Fruit fly (Drosophila melanogaster) whole organism, embryonic: ENCODE data around the gene nbs.
A peak's percentile ranks its signal among the peaks of the same experiment; 100 is the strongest.

Experiments
- CG10321 ChIP-seq: fragments of 200-800 bp; sonication (Bioruptor generic); IDR thresholded peaks from 2 replicates; pipeline ENCODE4 v1.3.6; 2022; ENCODE audit warnings: missing biosample characterization, missing genetic modification characterization
- CG10366 ChIP-seq: fragments of 200-800 bp; sonication (Bioruptor generic); IDR thresholded peaks from 2 replicates; pipeline ENCODE4 v1.3.6; 2022; ENCODE audit warnings: missing biosample characterization, missing genetic modification characterization
- CG10462 ChIP-seq: fragments of 200-800 bp; sonication (Bioruptor generic); optimal IDR thresholded peaks from 2 replicates; lab custom pipeline; 2016; ENCODE audit warnings: missing biosample characterization, missing genetic modification characterization
- CG10654 ChIP-seq: fragments of 200-800 bp; sonication (Bioruptor generic); optimal IDR thresholded peaks from 2 replicates; lab custom pipeline; 2016; ENCODE audit warnings: missing biosample characterization, missing genetic modification characterization
- CG11247 ChIP-seq: fragments of 200-800 bp; sonication (Bioruptor generic); IDR thresholded peaks from 2 replicates; pipeline ENCODE4 v1.3.6; 2022; ENCODE audit warnings: missing biosample characterization, missing genetic modification characterization
- CG12659 ChIP-seq: fragments of 200-800 bp; sonication (Bioruptor generic); optimal IDR thresholded peaks from 3 replicates; lab custom pipeline; 2017; ENCODE audit warnings: mild to moderate bottlenecking, missing biosample characterization, missing genetic modification reagents, missing genetic modification characterization
- CG13287 ChIP-seq: fragments of 200-800 bp; sonication (Bioruptor generic); IDR thresholded peaks from 2 replicates; pipeline ENCODE4 v1.3.6; 2022; ENCODE audit warnings: missing biosample characterization, missing genetic modification characterization; ENCODE audit not compliant: partially characterized antibody
- CG13624 ChIP-seq: fragments of 200-800 bp; sonication (Bioruptor generic); optimal IDR thresholded peaks from 2 replicates; lab custom pipeline; 2016; ENCODE audit warnings: missing biosample characterization, missing genetic modification characterization
- CG13775 ChIP-seq: fragments of 200-800 bp; sonication (Bioruptor generic); optimal IDR thresholded peaks from 3 replicates; lab custom pipeline; 2017; ENCODE audit warnings: missing biosample characterization, mild to moderate bottlenecking, missing genetic modification characterization
- CG14965 ChIP-seq: fragments of 200-800 bp; sonication (Bioruptor generic); optimal IDR thresholded peaks from 2 replicates; lab custom pipeline; 2016; ENCODE audit warnings: missing biosample characterization, missing genetic modification characterization, borderline replicate concordance
- CG1647 ChIP-seq: fragments of 200-800 bp; sonication (Bioruptor generic); optimal IDR thresholded peaks from 3 replicates; lab custom pipeline; 2016; ENCODE audit warnings: missing biosample characterization, missing genetic modification characterization
- CG1832 ChIP-seq: fragments of 200-800 bp; sonication (Bioruptor generic); optimal IDR thresholded peaks from 2 replicates; lab custom pipeline; 2017; ENCODE audit warnings: missing biosample characterization, mild to moderate bottlenecking, missing genetic modification characterization, inconsistent platforms
- CG18476 ChIP-seq: fragments of 200-800 bp; sonication (Bioruptor generic); optimal IDR thresholded peaks from 2 replicates; lab custom pipeline; 2016; ENCODE audit warnings: missing biosample characterization, mild to moderate bottlenecking, missing genetic modification characterization
- CG18599 ChIP-seq: fragments of 200-800 bp; sonication (Bioruptor generic); optimal IDR thresholded peaks from 3 replicates; lab custom pipeline; 2017; ENCODE audit warnings: missing biosample characterization, missing genetic modification characterization, mild to moderate bottlenecking, moderate library complexity, missing genetic modification reagents
- CG2875 ChIP-seq: fragments of 200-800 bp; sonication (Bioruptor generic); optimal IDR thresholded peaks from 2 replicates; lab custom pipeline; 2017; ENCODE audit warnings: missing biosample characterization, mild to moderate bottlenecking, missing genetic modification characterization, missing genetic modification reagents
- CG4360 ChIP-seq: fragments of 200-800 bp; sonication (Bioruptor generic); IDR thresholded peaks from 2 replicates; pipeline ENCODE4 v1.3.6; 2022; ENCODE audit warnings: missing biosample characterization, missing genetic modification characterization
- CG4424 ChIP-seq: fragments of 200-800 bp; sonication (Bioruptor generic); optimal IDR thresholded peaks from 3 replicates; lab custom pipeline; 2016; ENCODE audit warnings: missing biosample characterization, missing genetic modification characterization
- CG6254 ChIP-seq: fragments of 200-800 bp; sonication (Bioruptor generic); optimal IDR thresholded peaks from 3 replicates; lab custom pipeline; 2017; ENCODE audit warnings: mild to moderate bottlenecking, missing biosample characterization, missing genetic modification reagents, missing genetic modification characterization
- CG7271 ChIP-seq: fragments of 200-800 bp; sonication (Bioruptor generic); optimal IDR thresholded peaks from 2 replicates; lab custom pipeline; 2018; ENCODE audit warnings: missing biosample characterization, mild to moderate bottlenecking, missing genetic modification characterization, moderate library complexity
- CG7928 ChIP-seq: fragments of 200-800 bp; sonication (Bioruptor generic); optimal IDR thresholded peaks from 2 replicates; lab custom pipeline; 2017; ENCODE audit warnings: missing biosample characterization, mild to moderate bottlenecking, missing genetic modification characterization
- D ChIP-seq, 2 experiments: fragments of 200-800 bp in 1 of 2; fragments of >200 bp in 1 of 2; sonication (Bioruptor generic) in 1 of 2; optimal IDR thresholded peaks; 2 replicates in 1 of 2; 3 replicates in 1 of 2; lab custom pipeline; 2017; ENCODE audit warnings: mild to moderate bottlenecking in 1 of 2, missing biosample characterization in 1 of 2, missing genetic modification characterization in 1 of 2, missing genetic modification reagents in 1 of 2
- D19B ChIP-seq: fragments of 200-800 bp; sonication (Bioruptor generic); optimal IDR thresholded peaks from 2 replicates; lab custom pipeline; 2017; ENCODE audit warnings: missing biosample characterization, mild to moderate bottlenecking, missing genetic modification characterization
- Dbx ChIP-seq: fragments of 200-800 bp; sonication (Bioruptor generic); IDR thresholded peaks from 3 replicates; pipeline ENCODE4 v1.3.6; 2022; ENCODE audit warnings: missing biosample characterization, missing genetic modification characterization
- Dfd ChIP-seq, 2 experiments: fragments of >200 bp; optimal IDR thresholded peaks; 2 replicates each; lab custom pipeline; 2017; ENCODE audit warnings: missing biosample characterization in 2 of 2, missing genetic modification characterization in 2 of 2
- GATAe ChIP-seq: fragments of 200-800 bp; sonication (Bioruptor generic); conservative IDR thresholded peaks from 2 replicates; pipeline ENCODE4 v1.3.6; 2022; ENCODE audit warnings: missing biosample characterization, missing genetic modification characterization
- Gsc ChIP-seq: fragments of 200-800 bp; sonication (Bioruptor generic); IDR thresholded peaks from 2 replicates; pipeline ENCODE4 v1.3.6; 2022; ENCODE audit warnings: missing biosample characterization, missing genetic modification characterization
- HLH4C ChIP-seq: fragments of 200-800 bp; sonication (Bioruptor generic); IDR thresholded peaks from 3 replicates; pipeline ENCODE4 v1.3.6; 2022; ENCODE audit warnings: missing biosample characterization, missing genetic modification characterization; ENCODE audit not compliant: partially characterized antibody
- HLHmδ ChIP-seq: fragments of 200-800 bp; sonication (Bioruptor generic); optimal IDR thresholded peaks from 2 replicates; lab custom pipeline; 2018; ENCODE audit warnings: missing biosample characterization, mild to moderate bottlenecking, missing genetic modification characterization, moderate library complexity
- Max ChIP-seq: fragments of 200-800 bp; sonication (Bioruptor generic); optimal IDR thresholded peaks from 2 replicates; lab custom pipeline; 2016; ENCODE audit warnings: missing biosample characterization, mild to moderate bottlenecking, missing genetic modification characterization
- NK7.1 ChIP-seq: fragments of 200-800 bp; sonication (Bioruptor generic); optimal IDR thresholded peaks from 3 replicates; lab custom pipeline; 2016; ENCODE audit warnings: missing biosample characterization, missing genetic modification characterization
- Oli ChIP-seq: fragments of 200-800 bp; sonication (Bioruptor generic); optimal IDR thresholded peaks from 2 replicates; lab custom pipeline; 2018; ENCODE audit warnings: missing biosample characterization, mild to moderate bottlenecking, missing genetic modification characterization, moderate library complexity
- Opbp ChIP-seq: fragments of 200-800 bp; sonication (Bioruptor generic); IDR thresholded peaks from 3 replicates; pipeline ENCODE4 v1.3.6; 2022; ENCODE audit warnings: missing biosample characterization, missing genetic modification characterization; ENCODE audit not compliant: partially characterized antibody
- Optix ChIP-seq: fragments of 200-800 bp; sonication (Bioruptor generic); IDR thresholded peaks from 3 replicates; pipeline ENCODE4 v1.3.6; 2022; ENCODE audit warnings: missing biosample characterization, missing genetic modification characterization
- Pdp1 ChIP-seq, 2 experiments: fragments of 200-800 bp; sonication (Bioruptor generic); optimal IDR thresholded peaks; 3 replicates each; lab custom pipeline; 2016; ENCODE audit warnings: missing biosample characterization in 2 of 2, missing genetic modification characterization in 2 of 2, mild to moderate bottlenecking in 1 of 2, moderate library complexity in 1 of 2
- YL-1 ChIP-seq: fragments of 200-800 bp; sonication (Bioruptor generic); optimal IDR thresholded peaks from 3 replicates; lab custom pipeline; 2017; ENCODE audit warnings: missing biosample characterization, mild to moderate bottlenecking, missing genetic modification characterization
- al ChIP-seq: fragments of 200-800 bp; sonication (Bioruptor generic); IDR thresholded peaks from 2 replicates; pipeline ENCODE4 v1.3.6; 2022; ENCODE audit warnings: missing biosample characterization, missing genetic modification characterization
- bab2 ChIP-seq: fragments of 200-800 bp; sonication (Bioruptor generic); optimal IDR thresholded peaks from 2 replicates; lab custom pipeline; 2016; ENCODE audit warnings: missing biosample characterization, missing genetic modification characterization
- bbx ChIP-seq: fragments of 200-800 bp; sonication (Bioruptor generic); IDR thresholded peaks from 2 replicates; pipeline ENCODE4 v1.3.6; 2022; ENCODE audit warnings: missing biosample characterization, missing genetic modification characterization; ENCODE audit not compliant: partially characterized antibody
- bcd ChIP-seq: fragments of 200-800 bp; sonication (Bioruptor generic); optimal IDR thresholded peaks from 2 replicates; lab custom pipeline; 2017; ENCODE audit warnings: missing biosample characterization, mild to moderate bottlenecking, missing genetic modification characterization
- corto ChIP-seq: fragments of 200-800 bp; sonication (Bioruptor generic); optimal IDR thresholded peaks from 2 replicates; lab custom pipeline; 2016; ENCODE audit warnings: missing biosample characterization, mild to moderate bottlenecking, missing genetic modification characterization, moderate library complexity
- gem ChIP-seq: fragments of 200-800 bp; sonication (Bioruptor generic); optimal IDR thresholded peaks from 2 replicates; lab custom pipeline; 2019; ENCODE audit warnings: missing biosample characterization, mild to moderate bottlenecking, missing genetic modification characterization, moderate library complexity
- h ChIP-seq: fragments of >200 bp; optimal IDR thresholded peaks from 2 replicates; lab custom pipeline; 2017
- mirr ChIP-seq: fragments of 200-800 bp; sonication (Bioruptor generic); optimal IDR thresholded peaks from 3 replicates; lab custom pipeline; 2018; ENCODE audit warnings: missing biosample characterization, mild to moderate bottlenecking, missing genetic modification characterization
- pnt ChIP-seq: fragments of 200-800 bp; sonication (Bioruptor generic); optimal IDR thresholded peaks from 3 replicates; lab custom pipeline; 2016; ENCODE audit warnings: missing biosample characterization, missing genetic modification characterization
- rib ChIP-seq: fragments of 200-800 bp; sonication (Bioruptor generic); IDR thresholded peaks from 2 replicates; pipeline ENCODE4 v1.3.6; 2022; ENCODE audit warnings: missing biosample characterization, missing genetic modification characterization
- scrt ChIP-seq: fragments of 200-800 bp; sonication (Bioruptor generic); optimal IDR thresholded peaks from 2 replicates; lab custom pipeline; 2018; ENCODE audit warnings: missing biosample characterization, mild to moderate bottlenecking, missing genetic modification characterization, moderate library complexity
- sima ChIP-seq: fragments of 200-800 bp; sonication (Bioruptor generic); optimal IDR thresholded peaks from 2 replicates; lab custom pipeline; 2016; ENCODE audit warnings: missing biosample characterization, missing genetic modification characterization
- sisA ChIP-seq: fragments of 200-800 bp; sonication (Bioruptor generic); IDR thresholded peaks from 2 replicates; pipeline ENCODE4 v1.3.6; 2022; ENCODE audit warnings: missing biosample characterization, missing genetic modification characterization
- ttk ChIP-seq: fragments of 200-800 bp; sonication (Bioruptor generic); IDR thresholded peaks from 2 replicates; pipeline ENCODE4 v2.1.2; 2022; ENCODE audit warnings: missing biosample characterization, missing genetic modification characterization
- tup ChIP-seq: fragments of 200-800 bp; sonication (Bioruptor generic); optimal IDR thresholded peaks from 2 replicates; lab custom pipeline; 2016; ENCODE audit warnings: missing biosample characterization, mild to moderate bottlenecking, missing genetic modification characterization, moderate library complexity

nbs gene

DNA sequence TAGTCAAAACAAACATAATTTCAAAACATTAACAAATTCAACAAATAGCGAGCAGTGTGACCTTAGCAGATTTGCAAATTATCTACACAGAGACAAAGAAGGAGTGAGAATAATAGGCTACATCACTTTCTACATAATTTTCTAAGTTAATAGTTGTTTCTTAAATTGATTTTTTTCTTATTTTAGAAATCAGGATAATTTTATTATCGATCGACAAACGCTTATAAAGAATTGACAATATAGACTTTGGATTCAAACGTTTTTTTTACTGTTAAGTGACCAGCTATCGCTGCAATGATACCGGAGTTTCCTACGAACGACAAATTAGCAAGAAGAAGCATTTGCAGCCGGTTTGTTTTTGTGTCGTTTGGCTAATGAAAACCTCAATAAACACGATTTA is at the start of gene nbs, which contains the start of gene defl:
Gene nbs (minus strand): TSS at position 87 of the 400 bp plus-strand sequence.
Gene defl (plus strand): TSS at position 316 of the 400 bp plus-strand sequence.
- peak; percentile 60 for TF ChIP-seq scrt (GFP tag; lab: Kevin White, UChicago)
- no peak for TF ChIP-seq CG7271 (tag; lab: Kevin White, UChicago)
- TF ChIP-seq CG13775 (GFP tag; lab: Kevin White, UChicago) = peak; percentile 39
- TF ChIP-seq CG10654 = peak; percentile 50
- TF ChIP-seq ttk (GFP tag; lab: Robert Waterston, UW) = peak; percentile 61
- TF ChIP-seq sima (GFP tag; lab: Kevin White, UChicago) = no peak
- TF ChIP-seq CG10462 (GFP tag; lab: Kevin White, UChicago) = peak; percentile 9
- TF ChIP-seq CG10366 (GFP tag; lab: Robert Waterston, UW) = peak; percentile 67
- TF ChIP-seq YL-1 (GFP tag; lab: Kevin White, UChicago) = no peak
- no peak for TF ChIP-seq CG7928 (GFP tag; lab: Kevin White, UChicago)
- peak; percentile 75 for TF ChIP-seq CG13624
- TF ChIP-seq Gsc (GFP tag; lab: Robert Waterston, UW) = no peak
- TF ChIP-seq corto (GFP tag; lab: Kevin White, UChicago) = no peak
- TF ChIP-seq bbx (GFP tag; lab: Robert Waterston, UW) = no peak
- TF ChIP-seq CG14965 (GFP tag; lab: Kevin White, UChicago) = no peak
- peak; percentile 65 for TF ChIP-seq CG4424 (GFP tag; lab: Kevin White, UChicago)
- TF ChIP-seq sisA (GFP tag; lab: Robert Waterston, UW) = peak; percentile 78
- TF ChIP-seq Opbp (GFP tag; lab: Robert Waterston, UW) = peak; percentile 42; the same call in 1 of the 3 replicates
- TF ChIP-seq D (optimal IDR thresholded peaks at IDR 0.05; lab: Kevin White, UChicago) = no peak
- no peak for TF ChIP-seq D (GFP tag; optimal IDR thresholded peaks at IDR 0.05; lab: Kevin White, UChicago)
- TF ChIP-seq CG18476 (GFP tag; lab: Kevin White, UChicago) = peak; percentile 60
- TF ChIP-seq CG6254 (GFP tag; lab: Kevin White, UChicago) = no peak
- peak; percentile 76 for TF ChIP-seq al (GFP tag; lab: Robert Waterston, UW)
- peak; percentile 31 for TF ChIP-seq CG1647 (GFP tag; lab: Kevin White, UChicago)
- TF ChIP-seq CG2875 (GFP tag; lab: Kevin White, UChicago) = no peak
- TF ChIP-seq CG18599 = no peak
- TF ChIP-seq D19B (GFP tag; lab: Kevin White, UChicago) = no peak
- no peak for TF ChIP-seq CG4360 (GFP tag; lab: Robert Waterston, UW)
- peak; percentile 27 for TF ChIP-seq mirr (GFP tag; lab: Kevin White, UChicago)
- no peak for TF ChIP-seq Dfd (GFP tag; optimal IDR thresholded peaks at IDR 0.05; lab: Kevin White, UChicago)
- peak; percentile 74 for TF ChIP-seq CG13287
- peak; percentile 74 for TF ChIP-seq CG12659 (GFP tag; lab: Kevin White, UChicago)
- no peak for TF ChIP-seq gem (tag; lab: Kevin White, UChicago)
- peak; percentile 61 for TF ChIP-seq pnt (GFP tag; lab: Kevin White, UChicago)
- no peak for TF ChIP-seq CG10321 (GFP tag; lab: Robert Waterston, UW)
- TF ChIP-seq GATAe = peak; percentile 73
- no peak for TF ChIP-seq HLH4C (GFP tag; lab: Robert Waterston, UW)
- TF ChIP-seq Max (GFP tag; lab: Kevin White, UChicago) = peak; percentile 60
- no peak for TF ChIP-seq h (lab: Kevin White, UChicago)
- TF ChIP-seq HLHmδ (GFP tag; lab: Kevin White, UChicago) = no peak
- peak; percentile 71 for TF ChIP-seq CG11247 (GFP tag; lab: Robert Waterston, UW)
- TF ChIP-seq bab2 = peak; percentile 68
- TF ChIP-seq bcd (GFP tag; lab: Kevin White, UChicago) = peak; percentile 65
- TF ChIP-seq Oli = peak; percentile 44
- peak; percentile 72 for TF ChIP-seq Dbx (GFP tag; lab: Robert Waterston, UW)
- TF ChIP-seq NK7.1 (GFP tag; lab: Kevin White, UChicago) = no peak
- no peak for TF ChIP-seq Optix (GFP tag; lab: Robert Waterston, UW)
- no peak for TF ChIP-seq tup (GFP tag; lab: Kevin White, UChicago)
- peak; percentile 59 to 69 for TF ChIP-seq Pdp1 (GFP tag; optimal IDR thresholded peaks at IDR 0.05; lab: Kevin White, UChicago)
- TF ChIP-seq rib = peak; percentile 71
- TF ChIP-seq CG1832 (GFP tag; lab: Kevin White, UChicago) = no peak
